Worm (Caenorhabditis elegans): Measurements from ENCODE around the gene tbx-7.

tbx-7 gene

DNA sequence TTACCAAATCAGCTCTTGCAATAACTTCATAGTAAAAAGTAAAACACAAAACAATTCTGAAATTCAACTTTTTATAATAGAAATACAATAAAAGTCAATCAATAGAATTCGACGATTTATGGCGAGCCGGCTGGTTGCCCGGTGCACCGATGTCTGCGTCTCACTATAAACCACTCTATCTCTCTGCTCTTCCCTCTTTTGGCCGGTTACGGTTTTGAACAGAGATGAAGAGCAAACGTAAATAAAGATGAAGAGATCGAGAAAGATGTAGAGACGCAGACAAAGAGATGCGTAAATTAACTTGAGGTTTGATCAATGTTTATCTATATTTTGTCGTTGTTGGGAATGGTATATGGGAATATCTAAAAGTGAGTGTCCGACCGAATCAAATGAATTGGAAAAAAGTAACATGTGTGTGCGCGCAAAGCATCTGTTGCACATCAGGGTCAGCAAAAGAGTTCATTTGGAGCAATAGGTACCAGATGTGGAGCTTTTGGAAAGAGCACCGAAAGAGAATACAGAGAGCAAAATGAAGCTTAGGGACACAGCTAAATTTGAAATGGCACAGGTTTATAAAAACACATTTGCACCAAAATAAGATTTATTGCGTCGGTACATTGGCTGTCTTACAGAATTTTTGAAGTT lies 47.9 kb downstream of the tbx-7 start:
- no peak for TF ChIP-seq mdl-1 (tag; optimal IDR thresholded peaks at IDR 0.05)
- peak; percentile 8 for TF ChIP-seq sma-9 (GFP tag; optimal IDR thresholded peaks at IDR 0.05)
- TF ChIP-seq sma-9 (tag; optimal IDR thresholded peaks at IDR 0.05) = no peak
- no peak for TF ChIP-seq nhr-129 (tag; optimal IDR thresholded peaks at IDR 0.05)
- TF ChIP-seq lsy-2 (tag; optimal IDR thresholded peaks at IDR 0.05) = no peak
- no peak for TF ChIP-seq nhr-25 (tag; optimal IDR thresholded peaks at IDR 0.05)
- TF ChIP-seq lin-39 (tag; optimal IDR thresholded peaks at IDR 0.05) = no peak
- no peak for TF ChIP-seq fos-1 (tag; optimal IDR thresholded peaks at IDR 0.05)
- no peak for TF ChIP-seq nhr-237 (tag; optimal IDR thresholded peaks at IDR 0.05)
- TF ChIP-seq F13H6.1 (tag; optimal IDR thresholded peaks at IDR 0.05) = peak; percentile 29
- no peak for TF ChIP-seq peb-1 (tag; optimal IDR thresholded peaks at IDR 0.05)
- TF ChIP-seq ceh-82 (tag; optimal IDR thresholded peaks at IDR 0.05) = no peak

DNA sequence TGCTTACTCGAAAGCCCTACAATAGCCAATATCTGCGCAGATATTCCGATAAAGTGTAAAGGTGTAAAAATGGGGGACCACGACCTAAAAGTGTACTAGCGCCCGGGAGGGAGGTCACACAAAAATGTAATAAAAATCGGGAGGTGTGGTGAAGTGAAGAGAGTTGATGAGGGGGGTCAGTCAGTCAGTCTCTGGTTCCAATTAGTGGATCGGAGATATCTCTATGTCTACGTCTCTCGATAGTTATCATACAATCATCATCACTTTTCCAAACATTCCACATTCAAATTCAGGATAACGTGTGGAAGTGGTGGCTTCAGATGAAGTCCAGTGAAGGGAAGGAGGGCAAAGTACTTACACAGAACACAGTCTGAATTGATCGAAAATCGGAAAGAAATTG lies 52.3 kb downstream of the tbx-7 start:
- TF ChIP-seq R02D3.7 (tag; optimal IDR thresholded peaks at IDR 0.05) (no peak), dmd-4 (tag; optimal IDR thresholded peaks at IDR 0.05) (no peak), nhr-129 (tag; optimal IDR thresholded peaks at IDR 0.05) (peak; percentile 4)

- TF ChIP-seq nhr-21 (tag; optimal IDR thresholded peaks at IDR 0.05) (no peak), sma-9 (GFP tag; optimal IDR thresholded peaks at IDR 0.05) (no peak), sma-9 (tag; optimal IDR thresholded peaks at IDR 0.05) (no peak), aly-2 (tag; optimal IDR thresholded peaks at IDR 0.05) (no peak), sem-4 (tag; optimal IDR thresholded peaks at IDR 0.05) (no peak), gmeb-1 (tag; optimal IDR thresholded peaks at IDR 0.05) (no peak), dmd-4 (tag; optimal IDR thresholded peaks at IDR 0.05) (no peak), nhr-23 (tag; optimal IDR thresholded peaks at IDR 0.05) (no peak)
These were observed 53.2 kb downstream of the tbx-7 start, which contains the start of gene mlp-1 for ce11 chrIII:5975005-5975730. TSS of gene mlp-1 (minus strand) at chrIII:5975055.

Data from whole organism, L2 larva.